Worm (Caenorhabditis elegans) whole organism, L2 larva: Measurements from ENCODE around the gene snr-5.

Experiments
- C34F6.9 ChIP-seq: fragments of 150-350 bp; optimal IDR thresholded peaks from 2 replicates; lab custom pipeline; 2014; ENCODE audit warnings: missing biosample characterization, missing genetic modification characterization
- elt-3 ChIP-seq: sonication (generic microtip); optimal IDR thresholded peaks from 2 replicates; lab custom pipeline; 2017; ENCODE audit warnings: missing biosample characterization, missing genetic modification characterization
- gmeb-1 ChIP-seq: fragments of 150-350 bp; optimal IDR thresholded peaks from 2 replicates; lab custom pipeline; 2014; ENCODE audit warnings: missing biosample characterization, missing genetic modification characterization
- lsy-2 ChIP-seq, 2 experiments: fragments of 150-350 bp in 1 of 2; sonication (generic microtip) in 1 of 2; optimal IDR thresholded peaks; 2 replicates each; lab custom pipeline; 2014 to 2017; ENCODE audit warnings: missing biosample characterization in 2 of 2, missing genetic modification characterization in 2 of 2
- nhr-11 ChIP-seq: fragments of 150-350 bp; optimal IDR thresholded peaks from 2 replicates; lab custom pipeline; 2014; ENCODE audit warnings: missing biosample characterization, missing genetic modification characterization
- nhr-12 ChIP-seq: fragments of 150-350 bp; optimal IDR thresholded peaks from 2 replicates; lab custom pipeline; 2014; ENCODE audit warnings: missing biosample characterization, missing genetic modification characterization
- nhr-25 ChIP-seq: fragments of 150-350 bp; sonication (generic microtip); optimal IDR thresholded peaks from 3 replicates; lab custom pipeline; 2014; ENCODE audit warnings: missing biosample characterization, missing genetic modification characterization
- nhr-6 ChIP-seq: fragments of 150-350 bp; optimal IDR thresholded peaks from 2 replicates; lab custom pipeline; 2014; ENCODE audit warnings: missing biosample characterization, missing genetic modification characterization
- sem-4 ChIP-seq: fragments of 150-350 bp; optimal IDR thresholded peaks from 2 replicates; lab custom pipeline; 2014; ENCODE audit warnings: missing biosample characterization, missing genetic modification reagents, missing genetic modification characterization
- snpc-4 ChIP-seq: fragments of 150-350 bp; optimal IDR thresholded peaks from 2 replicates; lab custom pipeline; 2014; ENCODE audit warnings: missing biosample characterization, missing genetic modification characterization
- unc-62 ChIP-seq: fragments of 150-350 bp; optimal IDR thresholded peaks from 2 replicates; lab custom pipeline; 2014; ENCODE audit warnings: missing biosample characterization, missing genetic modification reagents, missing genetic modification characterization
- ztf-4 ChIP-seq: fragments of 150-350 bp; optimal IDR thresholded peaks from 2 replicates; lab custom pipeline; 2014; ENCODE audit warnings: missing biosample characterization, missing genetic modification characterization

DNA sequence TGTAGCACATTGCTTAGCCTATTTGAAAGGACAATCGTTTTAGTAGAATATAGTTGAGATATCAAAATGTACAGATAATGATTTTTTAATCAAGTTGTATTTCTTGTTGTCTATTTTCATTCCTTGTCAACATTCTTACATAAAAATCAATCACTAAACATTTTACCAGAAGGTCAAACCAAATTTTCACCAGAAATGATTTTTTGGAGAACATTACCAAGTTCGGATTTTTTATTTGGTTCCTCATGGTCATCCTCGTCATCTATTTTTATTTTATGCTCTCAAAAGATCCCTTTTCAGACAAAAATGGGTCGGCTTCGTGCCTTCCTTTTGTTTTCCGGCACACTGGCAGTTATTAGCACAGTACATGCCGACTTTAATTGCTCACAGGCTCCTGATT is 11.6 kb downstream of the snr-5 start, which contains the start of gene tyr-1:
- TF ChIP-seq gmeb-1 (tag; lab: Kevin White, UChicago) (no peak), nhr-12 (no peak), nhr-6 (tag; lab: Kevin White, UChicago) (no peak), C34F6.9 (no peak), unc-62 (no peak), ztf-4 (tag; lab: Kevin White, UChicago) (no peak), snpc-4 (tag; lab: Kevin White, UChicago) (no peak), nhr-11 (tag; lab: Kevin White, UChicago) (no peak), elt-3 (no peak), sem-4 (no peak), nhr-25 (tag; lab: Kevin White, UChicago) (no peak), lsy-2 (tag; optimal IDR thresholded peaks at IDR 0.05; lab: Kevin White, UChicago) (no peak)
